Fruit fly (Drosophila melanogaster) whole organism, embryonic: ENCODE measurements around the gene plx.
A peak's percentile ranks its signal among the peaks of the same experiment; 100 is the strongest.

Experiments used
- ATbp ChIP-seq: fragments of 200-800 bp; sonication (Bioruptor generic); optimal IDR thresholded peaks from 2 replicates; lab custom pipeline; 2017; ENCODE audit warnings: missing biosample characterization, mild to moderate bottlenecking, missing genetic modification characterization, missing genetic modification reagents
- Antp ChIP-seq: fragments of 200-800 bp; sonication (Bioruptor generic); optimal IDR thresholded peaks from 3 replicates; lab custom pipeline; 2016; ENCODE audit warnings: missing biosample characterization, missing genetic modification characterization
- Asciz ChIP-seq: fragments of 200-800 bp; sonication (Bioruptor generic); optimal IDR thresholded peaks from 2 replicates; lab custom pipeline; 2017; ENCODE audit warnings: missing biosample characterization, mild to moderate bottlenecking, missing genetic modification characterization, missing genetic modification reagents
- CG11456 ChIP-seq: fragments of 200-800 bp; sonication (Bioruptor generic); IDR thresholded peaks from 3 replicates; pipeline ENCODE4 v1.3.6; 2022; ENCODE audit warnings: missing biosample characterization, missing genetic modification characterization
- CG12104 ChIP-seq: fragments of 200-800 bp; sonication (Bioruptor generic); optimal IDR thresholded peaks from 3 replicates; lab custom pipeline; 2016; ENCODE audit warnings: missing biosample characterization, missing genetic modification characterization
- CG13624 ChIP-seq: fragments of 200-800 bp; sonication (Bioruptor generic); optimal IDR thresholded peaks from 2 replicates; lab custom pipeline; 2016; ENCODE audit warnings: missing biosample characterization, missing genetic modification characterization
- CG14710 ChIP-seq: fragments of 200-800 bp; sonication (Bioruptor generic); optimal IDR thresholded peaks from 3 replicates; lab custom pipeline; 2019; ENCODE audit warnings: missing biosample characterization, mild to moderate bottlenecking, missing genetic modification characterization, moderate library complexity
- CG15011 ChIP-seq: fragments of 200-800 bp; sonication (Bioruptor generic); optimal IDR thresholded peaks from 3 replicates; lab custom pipeline; 2018; ENCODE audit warnings: missing biosample characterization, mild to moderate bottlenecking, missing genetic modification characterization
- CG15479 ChIP-seq: fragments of 200-800 bp; sonication (Bioruptor generic); optimal IDR thresholded peaks from 3 replicates; lab custom pipeline; 2019; ENCODE audit warnings: missing biosample characterization, mild to moderate bottlenecking, missing genetic modification characterization, moderate library complexity
- CG1792 ChIP-seq: fragments of 200-800 bp; sonication (Bioruptor generic); optimal IDR thresholded peaks from 2 replicates; lab custom pipeline; 2016; ENCODE audit warnings: missing biosample characterization, missing genetic modification characterization
- CG2712 ChIP-seq: fragments of 200-800 bp; optimal IDR thresholded peaks from 3 replicates; lab custom pipeline; 2019; ENCODE audit warnings: missing biosample characterization, mild to moderate bottlenecking, missing genetic modification characterization, moderate library complexity
- CG30020 ChIP-seq: fragments of 200-800 bp; optimal IDR thresholded peaks from 2 replicates; lab custom pipeline; 2019; ENCODE audit warnings: missing biosample characterization, mild to moderate bottlenecking, missing genetic modification characterization, moderate library complexity
- CG30431 ChIP-seq: fragments of 200-800 bp; sonication (Bioruptor generic); optimal IDR thresholded peaks from 2 replicates; lab custom pipeline; 2017; ENCODE audit warnings: missing biosample characterization, missing genetic modification characterization
- CG31441 ChIP-seq: fragments of 200-800 bp; sonication (Bioruptor generic); IDR thresholded peaks from 2 replicates; pipeline ENCODE4 v1.3.6; 2022; ENCODE audit warnings: missing biosample characterization, missing genetic modification characterization
- CG4424 ChIP-seq: fragments of 200-800 bp; sonication (Bioruptor generic); optimal IDR thresholded peaks from 3 replicates; lab custom pipeline; 2016; ENCODE audit warnings: missing biosample characterization, missing genetic modification characterization
- CG4617 ChIP-seq: fragments of 200-800 bp; sonication (Bioruptor generic); optimal IDR thresholded peaks from 3 replicates; lab custom pipeline; 2016; ENCODE audit warnings: missing biosample characterization, missing genetic modification characterization, borderline replicate concordance
- CG4730 ChIP-seq: fragments of 200-800 bp; sonication (Bioruptor generic); IDR thresholded peaks from 2 replicates; pipeline ENCODE4 v1.3.6; 2022; ENCODE audit warnings: missing biosample characterization, missing genetic modification characterization
- CG6254 ChIP-seq: fragments of 200-800 bp; sonication (Bioruptor generic); optimal IDR thresholded peaks from 3 replicates; lab custom pipeline; 2017; ENCODE audit warnings: mild to moderate bottlenecking, missing biosample characterization, missing genetic modification reagents, missing genetic modification characterization
- CG6654 ChIP-seq: fragments of 200-800 bp; sonication (Bioruptor generic); optimal IDR thresholded peaks from 2 replicates; lab custom pipeline; 2017; ENCODE audit warnings: missing biosample characterization, mild to moderate bottlenecking, missing genetic modification characterization
- CG7987 ChIP-seq: fragments of 200-800 bp; sonication (Bioruptor generic); optimal IDR thresholded peaks from 2 replicates; lab custom pipeline; 2018; ENCODE audit warnings: missing biosample characterization, mild to moderate bottlenecking, missing genetic modification characterization, moderate library complexity
- CG9437 ChIP-seq: fragments of 200-800 bp; sonication (Bioruptor generic); optimal IDR thresholded peaks from 2 replicates; lab custom pipeline; 2018; ENCODE audit warnings: missing biosample characterization, mild to moderate bottlenecking, missing genetic modification characterization
- CrebB ChIP-seq: fragments of 200-800 bp; sonication (Bioruptor generic); optimal IDR thresholded peaks from 3 replicates; lab custom pipeline; 2018; ENCODE audit warnings: missing biosample characterization, mild to moderate bottlenecking, missing genetic modification characterization
- Dek ChIP-seq: fragments of 200-800 bp; sonication (Bioruptor generic); optimal IDR thresholded peaks from 3 replicates; lab custom pipeline; 2019; ENCODE audit warnings: missing biosample characterization, mild to moderate bottlenecking, missing genetic modification characterization, moderate library complexity
- Dfd ChIP-seq, 2 experiments: fragments of >200 bp; optimal IDR thresholded peaks; 2 replicates each; lab custom pipeline; 2017; ENCODE audit warnings: missing biosample characterization in 2 of 2, missing genetic modification characterization in 2 of 2
- Doc2 ChIP-seq: fragments of 200-800 bp; sonication (Bioruptor generic); IDR thresholded peaks from 2 replicates; pipeline ENCODE4 v1.3.6; 2022; ENCODE audit warnings: missing biosample characterization, missing genetic modification characterization
- Elba2 ChIP-seq: fragments of 200-800 bp; sonication (Bioruptor generic); optimal IDR thresholded peaks from 3 replicates; lab custom pipeline; 2016; ENCODE audit warnings: missing biosample characterization, missing genetic modification characterization
- Hr39 ChIP-seq: fragments of >200 bp; optimal IDR thresholded peaks from 2 replicates; lab custom pipeline; 2017
- Kr ChIP-seq: fragments of 200-800 bp; sonication (Bioruptor generic); optimal IDR thresholded peaks from 2 replicates; lab custom pipeline; 2017; ENCODE audit warnings: missing biosample characterization, mild to moderate bottlenecking, missing genetic modification characterization
- Opbp ChIP-seq: fragments of 200-800 bp; sonication (Bioruptor generic); IDR thresholded peaks from 3 replicates; pipeline ENCODE4 v1.3.6; 2022; ENCODE audit warnings: missing biosample characterization, missing genetic modification characterization; ENCODE audit not compliant: partially characterized antibody
- Rx ChIP-seq: fragments of 200-800 bp; sonication (Bioruptor generic); IDR thresholded peaks from 2 replicates; pipeline ENCODE4 v1.3.6; 2022; ENCODE audit warnings: missing biosample characterization, missing genetic modification characterization
- Spps ChIP-seq: fragments of 200-800 bp; sonication (Bioruptor generic); optimal IDR thresholded peaks from 2 replicates; lab custom pipeline; 2018; ENCODE audit warnings: missing biosample characterization, mild to moderate bottlenecking, missing genetic modification characterization
- ab ChIP-seq: fragments of 200-800 bp; sonication (Bioruptor generic); optimal IDR thresholded peaks from 2 replicates; lab custom pipeline; 2016; ENCODE audit warnings: missing biosample characterization, missing genetic modification characterization
- bigmax ChIP-seq: fragments of 200-800 bp; sonication (Bioruptor generic); optimal IDR thresholded peaks from 2 replicates; lab custom pipeline; 2018; ENCODE audit warnings: missing biosample characterization, mild to moderate bottlenecking, missing genetic modification characterization
- cas ChIP-seq: fragments of 200-800 bp; sonication (Bioruptor generic); IDR thresholded peaks from 2 replicates; pipeline ENCODE4 v1.3.6; 2022; ENCODE audit warnings: missing biosample characterization, missing genetic modification characterization
- chif ChIP-seq, 2 experiments: fragments of 200-800 bp; sonication (Bioruptor generic); optimal IDR thresholded peaks; 3 replicates each; lab custom pipeline; 2016; ENCODE audit warnings: missing biosample characterization in 2 of 2, missing genetic modification characterization in 2 of 2
- dysf ChIP-seq: fragments of 200-800 bp; sonication (Bioruptor generic); IDR thresholded peaks from 3 replicates; pipeline ENCODE4 v1.3.6; 2022; ENCODE audit warnings: missing biosample characterization, missing genetic modification characterization
- eve ChIP-seq, 2 experiments: fragments of >200 bp; optimal IDR thresholded peaks; 2 replicates each; lab custom pipeline; 2017; ENCODE audit warnings: missing biosample characterization in 2 of 2, missing genetic modification characterization in 2 of 2
- gro ChIP-seq: fragments of 200-800 bp; sonication (Bioruptor generic); optimal IDR thresholded peaks from 2 replicates; lab custom pipeline; 2016; ENCODE audit warnings: missing biosample characterization, missing genetic modification characterization
- hkb ChIP-seq, 2 experiments: fragments of 200-800 bp in 1 of 2; fragments of >200 bp in 1 of 2; sonication (Bioruptor generic) in 1 of 2; IDR thresholded peaks in 1 of 2; optimal IDR thresholded peaks in 1 of 2; 2 replicates each; pipeline versions ENCODE4 v1.3.6 to Lab custom; 2017 to 2022; ENCODE audit warnings: missing biosample characterization in 1 of 2, missing genetic modification characterization in 1 of 2
- ken ChIP-seq: fragments of 200-800 bp; sonication (Bioruptor generic); IDR thresholded peaks from 3 replicates; pipeline ENCODE4 v1.3.6; 2022; ENCODE audit warnings: missing biosample characterization, missing genetic modification characterization
- maf-S ChIP-seq: fragments of 200-800 bp; sonication (Bioruptor generic); optimal IDR thresholded peaks from 2 replicates; lab custom pipeline; 2016; ENCODE audit warnings: missing biosample characterization, missing genetic modification characterization
- pho ChIP-seq: fragments of 200-800 bp; sonication (Bioruptor generic); optimal IDR thresholded peaks from 2 replicates; lab custom pipeline; 2016; ENCODE audit warnings: missing biosample characterization, missing genetic modification characterization
- pita ChIP-seq: fragments of 200-800 bp; sonication (Bioruptor generic); optimal IDR thresholded peaks from 2 replicates; lab custom pipeline; 2017; ENCODE audit warnings: missing biosample characterization, mild to moderate bottlenecking, missing genetic modification characterization
- pzg ChIP-seq: fragments of 200-800 bp; sonication (Bioruptor generic); optimal IDR thresholded peaks from 3 replicates; lab custom pipeline; 2018; ENCODE audit warnings: missing biosample characterization, mild to moderate bottlenecking, missing genetic modification characterization, moderate library complexity
- scrt ChIP-seq: fragments of 200-800 bp; sonication (Bioruptor generic); optimal IDR thresholded peaks from 2 replicates; lab custom pipeline; 2018; ENCODE audit warnings: missing biosample characterization, mild to moderate bottlenecking, missing genetic modification characterization, moderate library complexity
- slbo ChIP-seq: fragments of 200-800 bp; sonication (Bioruptor generic); IDR thresholded peaks from 2 replicates; pipeline ENCODE4 v1.3.6; 2022; ENCODE audit warnings: missing biosample characterization, missing genetic modification characterization
- sug ChIP-seq: fragments of 200-800 bp; optimal IDR thresholded peaks from 2 replicates; lab custom pipeline; 2019; ENCODE audit warnings: missing biosample characterization, mild to moderate bottlenecking, missing genetic modification characterization, moderate library complexity
- tin ChIP-seq: fragments of 200-800 bp; sonication (Bioruptor generic); optimal IDR thresholded peaks from 3 replicates; lab custom pipeline; 2016; ENCODE audit warnings: missing biosample characterization, missing genetic modification characterization
- yki ChIP-seq: fragments of >200 bp; optimal IDR thresholded peaks from 3 replicates; lab custom pipeline; 2018

plx gene

dm6 chr3R:5668928-5669739 lies 16.5 kb upstream of the plx start, which contains the start of the genes Xe7 and Atg17 (continued):
- TF ChIP-seq chif (GFP tag; optimal IDR thresholded peaks at IDR 0.05; lab: Kevin White, UChicago) (peak; percentile 79 to 90), CG2712 (tag; lab: Kevin White, UChicago) (peak; percentile 91), CG4730 (peak; percentile 90), CG12104 (GFP tag; lab: Kevin White, UChicago) (peak; percentile 92), dysf (GFP tag; lab: Robert Waterston, UW) (peak; percentile 94), CG1792 (GFP tag; lab: Kevin White, UChicago) (peak; percentile 43), CG13624 (peak; percentile 71), ab (peak; percentile 71), Opbp (GFP tag; lab: Robert Waterston, UW) (peak; percentile 65; the same call in 2 of the 3 replicates), slbo (GFP tag; lab: Robert Waterston, UW) (peak; percentile 96), Dfd (GFP tag; optimal IDR thresholded peaks at IDR 0.05; lab: Kevin White, UChicago) (peak in 1 of 2 experiments; percentile 93), CG6654 (GFP tag; lab: Kevin White, UChicago) (peak; percentile 72), CG30431 (GFP tag; lab: Kevin White, UChicago) (peak; percentile 86), CG4424 (GFP tag; lab: Kevin White, UChicago) (peak; percentile 93), eve (GFP tag; optimal IDR thresholded peaks at IDR 0.05; lab: Kevin White, UChicago) (peak in 1 of 2 experiments; percentile 25), Doc2 (GFP tag; lab: Robert Waterston, UW) (peak; percentile 42; the same call in 1 of the 2 replicates), CG31441 (GFP tag; lab: Robert Waterston, UW) (peak; percentile 93), CG7987 (GFP tag; lab: Kevin White, UChicago) (peak; percentile 62), cas (peak; percentile 66; the same call in 1 of the 2 replicates), sug (tag; lab: Kevin White, UChicago) (peak; percentile 95), yki (lab: Kevin White, UChicago) (no peak), pita (GFP tag; lab: Kevin White, UChicago) (no peak), CG14710 (tag; lab: Kevin White, UChicago) (peak; percentile 94), tin (GFP tag; lab: Kevin White, UChicago) (peak; percentile 95), Spps (tag; lab: Kevin White, UChicago) (peak; percentile 54), ken (GFP tag; lab: Robert Waterston, UW) (peak; percentile 92), CG30020 (peak; percentile 89), scrt (GFP tag; lab: Kevin White, UChicago) (peak; percentile 69), gro (GFP tag; lab: Kevin White, UChicago) (peak; percentile 78), pho (peak; percentile 92), Kr (GFP tag; lab: Kevin White, UChicago) (no peak), Hr39 (lab: Kevin White, UChicago) (peak; percentile 32), CG15479 (no peak), Rx (peak; percentile 79), Asciz (GFP tag; lab: Kevin White, UChicago) (peak; percentile 24), Elba2 (GFP tag; lab: Kevin White, UChicago) (peak; percentile 66), maf-S (GFP tag; lab: Kevin White, UChicago) (peak; percentile 84), hkb (optimal IDR thresholded peaks at IDR 0.05; lab: Kevin White, UChicago) (peak; percentile 76), hkb (GFP tag; IDR thresholded peaks at IDR 0.05; lab: Robert Waterston, UW) (peak; percentile 74), CG15011 (GFP tag; lab: Kevin White, UChicago) (peak; percentile 77), bigmax (GFP tag; lab: Kevin White, UChicago) (no peak), CrebB (tag; lab: Kevin White, UChicago) (peak; percentile 61), ATbp (GFP tag; lab: Kevin White, UChicago) (peak; percentile 59), CG6254 (peak; percentile 41), Antp (GFP tag; lab: Kevin White, UChicago) (peak; percentile 93), pzg (GFP tag; lab: Kevin White, UChicago) (peak; percentile 57), CG11456 (GFP tag; lab: Robert Waterston, UW) (peak; percentile 92), CG9437 (GFP tag; lab: Kevin White, UChicago) (peak; percentile 86), CG4617 (GFP tag; lab: Kevin White, UChicago) (peak; percentile 76), Dek (tag; lab: Kevin White, UChicago) (peak; percentile 91)
